Worm (Caenorhabditis elegans) whole organism, L2 larva: ENCODE results near the gene W08E12.5.

Experiments used
- C34F6.9 ChIP-seq: fragments of 150-350 bp; optimal IDR thresholded peaks from 2 replicates; lab custom pipeline; 2014; ENCODE audit warnings: missing biosample characterization, missing genetic modification characterization
- F13H6.1 ChIP-seq: sonication (generic microtip); optimal IDR thresholded peaks from 2 replicates; lab custom pipeline; 2016; ENCODE audit warnings: missing genetic modification characterization, missing compliant biosample characterization
- Y55F3AM.14 ChIP-seq: fragments of 200-800 bp; sonication (Bioruptor generic); optimal IDR thresholded peaks from 2 replicates; lab custom pipeline; 2018; ENCODE audit warnings: mild to moderate bottlenecking, missing genetic modification characterization, missing compliant biosample characterization
- ZK546.5 ChIP-seq: sonication (generic microtip); optimal IDR thresholded peaks from 2 replicates; lab custom pipeline; 2017; ENCODE audit warnings: missing biosample characterization, missing genetic modification characterization
- aly-2 ChIP-seq: fragments of 150-350 bp; optimal IDR thresholded peaks from 2 replicates; lab custom pipeline; 2014; ENCODE audit warnings: missing biosample characterization, missing genetic modification characterization
- ama-1 ChIP-seq: fragments of 150-350 bp; optimal IDR thresholded peaks from 2 replicates; lab custom pipeline; 2018; ENCODE audit warnings: inconsistent platforms
- blmp-1 ChIP-seq: sonication (generic microtip); optimal IDR thresholded peaks from 2 replicates; lab custom pipeline; 2017; ENCODE audit warnings: missing genetic modification characterization, mild to moderate bottlenecking, missing compliant biosample characterization, antibody characterized with exemption, moderate library complexity; ENCODE audit not compliant: insufficient read depth
- ceh-82 ChIP-seq: fragments of 150-350 bp; optimal IDR thresholded peaks from 2 replicates; lab custom pipeline; 2014; ENCODE audit warnings: missing biosample characterization, missing genetic modification characterization
- crh-2 ChIP-seq: sonication (generic microtip); optimal IDR thresholded peaks from 2 replicates; lab custom pipeline; 2017; ENCODE audit warnings: missing biosample characterization, missing genetic modification characterization
- dmd-4 ChIP-seq: sonication (generic microtip); optimal IDR thresholded peaks from 2 replicates; lab custom pipeline; 2017; ENCODE audit warnings: missing biosample characterization, missing genetic modification characterization
- egl-27 ChIP-seq: sonication (generic microtip); optimal IDR thresholded peaks from 3 replicates; lab custom pipeline; 2017; ENCODE audit warnings: missing biosample characterization, missing genetic modification reagents, missing genetic modification characterization
- elt-1 ChIP-seq: fragments of 150-350 bp; optimal IDR thresholded peaks from 2 replicates; lab custom pipeline; 2014; ENCODE audit warnings: missing biosample characterization, missing genetic modification characterization
- elt-3 ChIP-seq: sonication (generic microtip); optimal IDR thresholded peaks from 2 replicates; lab custom pipeline; 2017; ENCODE audit warnings: missing biosample characterization, missing genetic modification characterization
- fos-1 ChIP-seq: fragments of 150-350 bp; optimal IDR thresholded peaks from 2 replicates; lab custom pipeline; 2014; ENCODE audit warnings: missing biosample characterization, missing genetic modification characterization
- lin-11 ChIP-seq: fragments of 150-350 bp; sonication (generic microtip); optimal IDR thresholded peaks from 2 replicates; lab custom pipeline; 2014; ENCODE audit warnings: missing biosample characterization, missing genetic modification characterization, inconsistent platforms, mixed read lengths
- lin-39 ChIP-seq: fragments of 150-350 bp; optimal IDR thresholded peaks from 2 replicates; lab custom pipeline; 2014; ENCODE audit warnings: missing biosample characterization, missing genetic modification reagents, missing genetic modification characterization
- lsy-2 ChIP-seq, 2 experiments: fragments of 150-350 bp in 1 of 2; sonication (generic microtip) in 1 of 2; optimal IDR thresholded peaks; 2 replicates each; lab custom pipeline; 2014 to 2017; ENCODE audit warnings: missing biosample characterization in 2 of 2, missing genetic modification characterization in 2 of 2
- mab-5 ChIP-seq: fragments of 150-350 bp; optimal IDR thresholded peaks from 2 replicates; lab custom pipeline; 2014; ENCODE audit warnings: missing biosample characterization, missing genetic modification characterization
- mbf-1 ChIP-seq: sonication (generic microtip); optimal IDR thresholded peaks from 2 replicates; lab custom pipeline; 2017; ENCODE audit warnings: missing biosample characterization, missing genetic modification characterization
- mdl-1 ChIP-seq, 2 experiments: fragments of 150-350 bp in 1 of 2; sonication (generic microtip) in 1 of 2; optimal IDR thresholded peaks; 2 replicates each; lab custom pipeline; 2017; ENCODE audit warnings: missing biosample characterization in 2 of 2, missing genetic modification characterization in 2 of 2
- nhr-10 ChIP-seq: sonication (generic microtip); optimal IDR thresholded peaks from 2 replicates; lab custom pipeline; 2017; ENCODE audit warnings: missing biosample characterization, missing genetic modification characterization
- nhr-11 ChIP-seq: fragments of 150-350 bp; optimal IDR thresholded peaks from 2 replicates; lab custom pipeline; 2014; ENCODE audit warnings: missing biosample characterization, missing genetic modification characterization
- nhr-129 ChIP-seq: fragments of 150-350 bp; optimal IDR thresholded peaks from 2 replicates; lab custom pipeline; 2014; ENCODE audit warnings: missing biosample characterization, missing genetic modification characterization
- nhr-21 ChIP-seq: fragments of 150-350 bp; optimal IDR thresholded peaks from 2 replicates; lab custom pipeline; 2014; ENCODE audit warnings: missing biosample characterization, missing genetic modification characterization
- nhr-23 ChIP-seq: fragments of 150-350 bp; optimal IDR thresholded peaks from 2 replicates; lab custom pipeline; 2014; ENCODE audit warnings: missing biosample characterization, missing genetic modification reagents, missing genetic modification characterization
- nhr-237 ChIP-seq: fragments of 150-350 bp; optimal IDR thresholded peaks from 2 replicates; lab custom pipeline; 2014; ENCODE audit warnings: missing biosample characterization, missing genetic modification characterization
- nhr-6 ChIP-seq: fragments of 150-350 bp; optimal IDR thresholded peaks from 2 replicates; lab custom pipeline; 2014; ENCODE audit warnings: missing biosample characterization, missing genetic modification characterization
- peb-1 ChIP-seq: fragments of 150-350 bp; optimal IDR thresholded peaks from 2 replicates; lab custom pipeline; 2014; ENCODE audit warnings: missing biosample characterization, missing genetic modification characterization
- sem-4 ChIP-seq: fragments of 150-350 bp; optimal IDR thresholded peaks from 2 replicates; lab custom pipeline; 2014; ENCODE audit warnings: missing biosample characterization, missing genetic modification reagents, missing genetic modification characterization
- skn-1 ChIP-seq: sonication (generic microtip); optimal IDR thresholded peaks from 2 replicates; lab custom pipeline; 2017; ENCODE audit warnings: missing biosample characterization, missing genetic modification characterization
- sma-3 ChIP-seq: sonication (generic microtip); optimal IDR thresholded peaks from 2 replicates; lab custom pipeline; 2016; ENCODE audit warnings: missing genetic modification reagents, missing genetic modification characterization, missing compliant biosample characterization
- snpc-4 ChIP-seq: fragments of 150-350 bp; optimal IDR thresholded peaks from 2 replicates; lab custom pipeline; 2014; ENCODE audit warnings: missing biosample characterization, missing genetic modification characterization
- unc-55 ChIP-seq: fragments of 150-350 bp; sonication (generic microtip); optimal IDR thresholded peaks from 3 replicates; lab custom pipeline; 2014; ENCODE audit warnings: missing biosample characterization, missing genetic modification reagents, missing genetic modification characterization
- zag-1 ChIP-seq: fragments of 150-350 bp; optimal IDR thresholded peaks from 2 replicates; lab custom pipeline; 2014; ENCODE audit warnings: missing biosample characterization, missing genetic modification characterization
- ztf-11 ChIP-seq: sonication (generic microtip); optimal IDR thresholded peaks from 2 replicates; lab custom pipeline; 2017; ENCODE audit warnings: missing biosample characterization, missing genetic modification characterization
- ztf-4 ChIP-seq: fragments of 150-350 bp; optimal IDR thresholded peaks from 2 replicates; lab custom pipeline; 2014; ENCODE audit warnings: missing biosample characterization, missing genetic modification characterization

Gene W08E12.5

DNA sequence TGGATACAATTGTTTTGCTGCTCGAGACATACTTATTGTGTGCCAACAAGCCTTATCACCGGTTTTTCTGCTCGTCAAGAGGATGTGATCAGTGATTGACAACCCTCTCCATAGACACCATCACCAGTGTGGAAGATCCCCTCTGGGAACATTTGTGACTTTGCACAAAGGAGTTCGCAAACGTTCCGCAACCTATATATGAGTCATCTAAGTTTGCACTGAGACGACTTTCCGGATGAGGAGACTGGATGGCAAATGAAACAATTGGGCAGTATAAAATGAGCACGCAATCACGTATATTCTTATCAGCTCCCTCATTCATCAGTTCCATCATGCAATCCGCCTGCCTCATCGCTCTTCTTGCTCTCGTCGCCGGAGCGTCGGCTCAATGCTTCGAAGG is at the start of gene W08E12.5:
Gene W08E12.5, plus strand, starts transcription at position 301 of the 400 bp plus-strand sequence.
- TF ChIP-seq lsy-2 (tag; optimal IDR thresholded peaks at IDR 0.05; lab: Kevin White, UChicago) (no peak), ztf-4 (no peak), ama-1 (no peak), dmd-4 (no peak), elt-3 (tag; lab: Kevin White, UChicago) (no peak), mdl-1 (tag; optimal IDR thresholded peaks at IDR 0.05; lab: Kevin White, UChicago) (no peak)

DNA sequence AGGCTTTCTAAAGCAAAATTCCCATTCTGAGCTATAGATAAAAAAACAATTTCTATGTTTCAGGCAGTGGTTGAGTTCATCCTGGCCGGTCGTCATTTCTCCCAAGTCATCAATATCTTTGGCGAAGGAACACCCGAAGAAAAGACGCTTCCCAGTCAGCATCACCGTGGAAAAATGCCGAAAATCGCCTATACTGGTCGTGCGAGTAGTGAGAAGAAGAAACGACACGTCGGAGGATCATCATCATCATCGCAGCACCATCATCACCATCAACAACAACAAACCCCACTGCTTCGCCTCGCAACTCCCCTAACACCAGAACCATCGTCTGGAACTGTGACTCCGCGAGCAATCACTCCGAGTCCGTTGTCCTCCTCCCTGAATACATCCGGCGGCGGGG is 49.0 kb upstream of the W08E12.5 start:
- TF ChIP-seq F13H6.1 (tag; lab: Kevin White, UChicago) (no peak), aly-2 (tag; lab: Kevin White, UChicago) (no peak), nhr-237 (tag; lab: Kevin White, UChicago) (no peak), ZK546.5 (no peak), ztf-11 (tag; lab: Kevin White, UChicago) (no peak), lin-11 (tag; lab: Kevin White, UChicago) (no peak), snpc-4 (tag; lab: Kevin White, UChicago) (no peak), Y55F3AM.14 (no peak)

DNA sequence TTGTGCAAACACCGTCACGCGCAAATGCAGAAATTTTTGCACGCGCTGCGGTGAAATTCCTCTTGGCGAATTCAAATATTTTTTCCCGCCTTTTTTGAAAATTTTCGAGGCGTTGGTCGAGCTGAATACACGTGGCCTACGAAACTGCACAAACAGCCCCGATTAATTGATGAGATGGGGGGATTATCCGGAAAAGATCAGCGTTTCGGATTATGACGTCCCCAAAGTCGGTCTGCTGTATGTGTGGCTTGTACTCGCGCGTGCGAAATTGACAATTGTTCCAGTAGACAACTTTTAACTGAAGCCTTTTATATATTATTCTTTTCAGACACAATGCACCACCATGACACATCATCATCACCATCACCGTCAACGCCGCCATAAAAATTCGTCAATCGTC is 48.5 kb upstream of the W08E12.5 start:
- TF ChIP-seq mab-5 (tag; lab: Kevin White, UChicago) (no peak), nhr-21 (tag; lab: Kevin White, UChicago) (no peak)

DNA sequence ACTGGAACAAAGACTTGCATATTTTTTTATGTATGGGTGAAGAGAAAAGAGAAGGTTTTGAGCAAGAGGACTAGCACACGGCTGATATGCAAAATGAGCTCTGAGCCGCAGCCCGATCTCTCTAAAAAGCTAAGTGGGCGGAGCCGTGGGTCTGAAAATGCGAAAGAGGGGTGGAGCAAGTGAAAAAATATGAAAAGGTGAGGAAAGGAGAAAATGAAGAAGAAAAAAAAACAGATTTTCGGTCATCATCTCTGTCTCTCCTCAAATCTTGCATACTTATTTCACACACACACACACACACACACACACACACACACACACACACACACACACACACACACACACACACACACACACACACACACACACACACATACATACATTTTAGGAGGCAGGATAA is 46.1 kb upstream of the W08E12.5 start, which contains the start of gene dmd-9:
Gene dmd-9, minus strand, starts transcription at position 101 of the 400 bp plus-strand sequence.
- TF ChIP-seq nhr-21 (tag; lab: Kevin White, UChicago) (no peak), nhr-11 (tag; lab: Kevin White, UChicago) (no peak)

DNA sequence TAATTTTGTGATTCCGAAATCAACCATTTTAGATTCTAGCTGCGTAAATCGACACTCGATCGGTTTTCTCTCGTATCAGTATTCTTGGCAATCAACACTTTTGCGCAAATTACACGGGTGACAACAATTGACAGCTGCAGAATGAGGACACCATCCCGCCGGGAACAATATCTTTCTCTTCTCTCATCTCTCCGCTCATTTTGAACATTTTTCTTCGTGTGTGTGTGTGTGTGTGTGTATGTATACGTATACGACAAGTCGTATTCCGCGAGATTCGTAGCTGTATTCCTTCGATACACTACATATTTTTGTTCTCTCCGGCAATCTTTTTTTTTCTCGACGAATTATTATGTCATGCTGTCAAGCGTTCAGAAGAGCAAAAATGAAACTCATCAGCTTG is 43.7 kb upstream of the W08E12.5 start:
- TF ChIP-seq sma-3 (GFP tag; lab: Kevin White, UChicago) = no peak
- peak; percentile 9 for TF ChIP-seq nhr-21 (tag; lab: Kevin White, UChicago)

DNA sequence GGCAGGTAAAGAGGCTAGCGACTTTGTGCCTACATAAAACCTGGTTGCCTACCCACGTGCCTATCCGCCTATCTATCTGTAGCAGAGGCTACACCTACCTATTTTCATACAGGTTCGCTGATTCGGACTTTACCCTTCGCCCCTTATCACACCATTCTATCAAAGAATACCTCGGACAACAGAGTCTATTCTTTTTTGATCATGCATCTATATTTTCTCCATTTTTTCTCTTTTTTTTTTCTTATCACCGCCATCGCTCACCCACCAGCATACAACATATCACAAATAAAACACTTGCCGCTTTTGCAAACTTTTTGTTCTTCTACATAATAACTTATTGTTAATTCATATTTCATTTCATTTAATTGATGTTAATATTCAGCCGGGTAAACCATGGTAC is 42.1 kb upstream of the W08E12.5 start, which contains the start of gene T26C12.1:
Gene T26C12.1, plus strand, starts transcription at position 383 of the 400 bp plus-strand sequence.
- TF ChIP-seq egl-27 (tag; lab: Kevin White, UChicago) = no peak
- peak; percentile 66 for TF ChIP-seq fos-1 (tag; lab: Kevin White, UChicago)
- TF ChIP-seq, all 48 proteins: peak for 1

DNA sequence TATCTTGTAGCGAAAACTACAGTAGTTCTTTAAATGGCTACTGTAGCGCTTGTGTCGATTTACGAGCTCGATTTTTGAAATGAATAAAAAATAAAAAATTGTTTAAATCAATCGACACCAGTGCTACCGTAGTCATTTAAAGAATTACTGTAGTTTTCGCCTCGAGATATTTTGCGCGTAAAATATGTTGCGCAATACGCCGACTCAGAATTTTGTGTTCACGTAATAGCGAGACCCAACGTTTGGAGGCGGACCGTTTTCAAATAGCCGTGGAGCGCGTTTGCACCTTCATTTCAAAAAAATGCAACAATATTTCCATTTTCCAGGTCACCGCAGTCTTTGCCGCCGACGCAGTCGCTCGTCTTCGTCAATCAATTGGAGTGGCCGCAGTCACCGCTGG is 40.4 kb upstream of the W08E12.5 start:
- TF ChIP-seq ama-1 (no peak), mab-5 (tag; lab: Kevin White, UChicago) (no peak), nhr-6 (no peak), sem-4 (no peak), peb-1 (no peak), nhr-129 (tag; lab: Kevin White, UChicago) (no peak), sma-3 (GFP tag; lab: Kevin White, UChicago) (no peak), nhr-23 (no peak), elt-1 (tag; lab: Kevin White, UChicago) (no peak), ztf-11 (tag; lab: Kevin White, UChicago) (no peak), C34F6.9 (tag; lab: Kevin White, UChicago) (no peak), crh-2 (tag; lab: Kevin White, UChicago) (no peak), fos-1 (tag; lab: Kevin White, UChicago) (no peak), mdl-1 (tag; optimal IDR thresholded peaks at IDR 0.05; lab: Kevin White, UChicago) (no peak), zag-1 (tag; lab: Kevin White, UChicago) (no peak), lin-39 (tag; lab: Kevin White, UChicago) (no peak)
- TF ChIP-seq, all 48 proteins: peak for 0

DNA sequence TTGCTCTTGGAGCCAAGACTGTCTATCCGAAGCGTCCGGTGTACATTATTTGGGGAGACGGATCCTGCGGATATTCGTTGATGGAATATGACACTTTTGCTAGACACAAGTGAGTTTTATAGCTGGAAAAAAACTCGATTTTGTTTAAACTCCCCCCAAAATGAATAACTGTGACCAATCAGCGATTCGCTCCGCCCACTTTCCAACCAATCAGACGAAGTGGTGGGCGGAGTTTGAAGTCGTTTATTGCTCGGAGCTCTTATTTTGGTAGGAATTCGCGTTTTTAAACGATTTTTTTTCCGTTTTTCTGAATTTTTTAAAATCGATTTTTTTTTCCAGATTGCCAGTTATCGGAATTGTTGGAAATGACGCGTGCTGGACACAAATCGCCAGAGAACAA is 38.8 kb upstream of the W08E12.5 start:
- no peak for TF ChIP-seq aly-2 (tag; lab: Kevin White, UChicago)
- TF ChIP-seq mbf-1 (tag; lab: Kevin White, UChicago) = no peak
- no peak for TF ChIP-seq lin-11 (tag; lab: Kevin White, UChicago)
- no peak for TF ChIP-seq ceh-82 (tag; lab: Kevin White, UChicago)
- TF ChIP-seq sma-3 (GFP tag; lab: Kevin White, UChicago) = no peak
- no peak for TF ChIP-seq snpc-4 (tag; lab: Kevin White, UChicago)
- TF ChIP-seq Y55F3AM.14 = no peak
- TF ChIP-seq lin-39 (tag; lab: Kevin White, UChicago) = no peak
- no peak for TF ChIP-seq unc-55 (GFP tag; lab: Kevin White, UChicago)
- TF ChIP-seq nhr-10 (tag; lab: Kevin White, UChicago) = no peak
- no peak for TF ChIP-seq ZK546.5
- no peak for TF ChIP-seq blmp-1
- TF ChIP-seq skn-1 = no peak
- TF ChIP-seq nhr-237 (tag; lab: Kevin White, UChicago) = no peak
